Worm (Caenorhabditis elegans) whole organism, L2 larva: ENCODE results near the gene F26G1.1.

Source experiments
- C34F6.9 ChIP-seq: fragments of 150-350 bp; optimal IDR thresholded peaks from 2 replicates; lab custom pipeline; 2014; ENCODE audit warnings: missing biosample characterization, missing genetic modification characterization
- F13H6.1 ChIP-seq: sonication (generic microtip); optimal IDR thresholded peaks from 2 replicates; lab custom pipeline; 2016; ENCODE audit warnings: missing genetic modification characterization, missing compliant biosample characterization
- alr-1 ChIP-seq: fragments of 150-350 bp; optimal IDR thresholded peaks from 2 replicates; lab custom pipeline; 2014; ENCODE audit warnings: missing biosample characterization, missing genetic modification characterization
- ceh-16 ChIP-seq: fragments of 150-350 bp; optimal IDR thresholded peaks from 2 replicates; lab custom pipeline; 2014; ENCODE audit warnings: missing biosample characterization, missing genetic modification characterization
- ceh-82 ChIP-seq: fragments of 150-350 bp; optimal IDR thresholded peaks from 2 replicates; lab custom pipeline; 2014; ENCODE audit warnings: missing biosample characterization, missing genetic modification characterization
- dmd-4 ChIP-seq: sonication (generic microtip); optimal IDR thresholded peaks from 2 replicates; lab custom pipeline; 2017; ENCODE audit warnings: missing biosample characterization, missing genetic modification characterization
- egl-27 ChIP-seq: sonication (generic microtip); optimal IDR thresholded peaks from 3 replicates; lab custom pipeline; 2017; ENCODE audit warnings: missing biosample characterization, missing genetic modification reagents, missing genetic modification characterization
- elt-3 ChIP-seq: sonication (generic microtip); optimal IDR thresholded peaks from 2 replicates; lab custom pipeline; 2017; ENCODE audit warnings: missing biosample characterization, missing genetic modification characterization
- lsy-2 ChIP-seq, 2 experiments: fragments of 150-350 bp in 1 of 2; sonication (generic microtip) in 1 of 2; optimal IDR thresholded peaks; 2 replicates each; lab custom pipeline; 2014 to 2017; ENCODE audit warnings: missing biosample characterization in 2 of 2, missing genetic modification characterization in 2 of 2
- nhr-12 ChIP-seq: fragments of 150-350 bp; optimal IDR thresholded peaks from 2 replicates; lab custom pipeline; 2014; ENCODE audit warnings: missing biosample characterization, missing genetic modification characterization
- nhr-237 ChIP-seq: fragments of 150-350 bp; optimal IDR thresholded peaks from 2 replicates; lab custom pipeline; 2014; ENCODE audit warnings: missing biosample characterization, missing genetic modification characterization
- nhr-25 ChIP-seq: fragments of 150-350 bp; sonication (generic microtip); optimal IDR thresholded peaks from 3 replicates; lab custom pipeline; 2014; ENCODE audit warnings: missing biosample characterization, missing genetic modification characterization
- sma-9 ChIP-seq, 2 experiments: fragments of 150-350 bp in 1 of 2; sonication (generic microtip) in 1 of 2; optimal IDR thresholded peaks; 2 replicates each; lab custom pipeline; 2014 to 2016; ENCODE audit warnings: missing genetic modification characterization in 2 of 2, mild to moderate bottlenecking in 1 of 2, missing biosample characterization in 1 of 2, missing compliant biosample characterization in 1 of 2, missing genetic modification reagents in 1 of 2, moderate library complexity in 1 of 2
- zag-1 ChIP-seq: fragments of 150-350 bp; optimal IDR thresholded peaks from 2 replicates; lab custom pipeline; 2014; ENCODE audit warnings: missing biosample characterization, missing genetic modification characterization

ce11 chrII:4837659-4838058 is 46.2 kb downstream of the F26G1.1 start, which contains the start of gene C33F10.12:
- TF ChIP-seq dmd-4 (tag; lab: Kevin White, UChicago): no peak
- no peak for TF ChIP-seq zag-1 (tag; lab: Kevin White, UChicago)
- TF ChIP-seq egl-27 (tag; lab: Kevin White, UChicago): no peak
- no peak for TF ChIP-seq ceh-16 (tag; lab: Kevin White, UChicago)
- TF ChIP-seq alr-1: no peak
- TF ChIP-seq nhr-25: no peak
- TF ChIP-seq C34F6.9 (tag; lab: Kevin White, UChicago): no peak
- TF ChIP-seq elt-3 (tag; lab: Kevin White, UChicago): no peak
- TF ChIP-seq nhr-12 (tag; lab: Kevin White, UChicago): no peak
- TF ChIP-seq nhr-237: no peak
- no peak for TF ChIP-seq ceh-82 (tag; lab: Kevin White, UChicago)
- TF ChIP-seq sma-9 (GFP tag; optimal IDR thresholded peaks at IDR 0.05; lab: Kevin White, UChicago): no peak
- no peak for TF ChIP-seq sma-9 (tag; optimal IDR thresholded peaks at IDR 0.05; lab: Kevin White, UChicago)
- TF ChIP-seq F13H6.1 (tag; lab: Kevin White, UChicago): no peak
- no peak for TF ChIP-seq lsy-2 (tag; optimal IDR thresholded peaks at IDR 0.05; lab: Kevin White, UChicago)
